Worm (Caenorhabditis elegans): ENCODE results near the gene fipr-14.

fipr-14 gene

DNA sequence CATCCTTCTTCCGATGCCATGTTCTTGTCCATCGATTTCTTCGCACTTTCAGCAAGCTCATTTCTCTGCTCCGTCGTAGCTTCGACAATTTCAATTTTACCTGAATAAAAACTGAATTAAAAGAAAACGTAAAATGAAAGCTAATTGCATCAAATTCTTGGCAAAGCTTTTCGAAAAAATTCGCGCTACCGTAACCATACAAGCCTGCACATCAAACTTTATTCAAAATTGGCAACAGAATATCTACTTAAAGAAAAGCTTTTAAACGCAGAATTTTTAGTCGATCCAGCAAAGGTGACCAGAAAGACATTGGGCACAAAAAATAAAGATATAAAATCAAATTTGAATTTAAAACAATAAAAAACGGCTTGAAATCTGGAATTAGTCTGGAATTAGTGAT lies 34.7 kb upstream of the fipr-14 start:
- TF ChIP-seq ama-1 (optimal IDR thresholded peaks at IDR 0.05) (no peak), ama-1 (GFP tag; optimal IDR thresholded peaks at IDR 0.05) (peak in 1 of 2 experiments; percentile 28), nhr-80 (tag; optimal IDR thresholded peaks at IDR 0.05) (no peak), ceh-100 (GFP tag; IDR thresholded peaks at IDR 0.05) (0 out of 2 replicates have a peak, but pooled peaks have one; percentile 15), dox-1 (GFP tag; IDR thresholded peaks at IDR 0.05) (peak; percentile 40), hmg-1.2 (GFP tag; IDR thresholded peaks at IDR 0.05) (peak; percentile 16; the same call in 1 of the 2 replicates), C17E4.6 (GFP tag; IDR thresholded peaks at IDR 0.05) (0 out of 2 replicates have a peak, but pooled peaks have one; percentile 46), F39B2.1 (GFP tag; IDR thresholded peaks at IDR 0.05) (0 out of 2 replicates have a peak, but pooled peaks have one; percentile 7), nfyb-1 (GFP tag; IDR thresholded peaks at IDR 0.05) (peak; percentile 18; the same call in 1 of the 2 replicates), madf-6 (GFP tag; IDR thresholded peaks at IDR 0.05) (peak; percentile 69), F37B4.10 (GFP tag; IDR thresholded peaks at IDR 0.05) (no peak), B0035.1 (tag; optimal IDR thresholded peaks at IDR 0.05) (no peak), rcor-1 (GFP tag; IDR thresholded peaks at IDR 0.05) (peak; percentile 31; the same call in 1 of the 2 replicates), egl-44 (GFP tag; IDR thresholded peaks at IDR 0.05) (0 out of 2 replicates have a peak, but pooled peaks have one; percentile 36), Y53G8AR.9 (GFP tag; conservative IDR thresholded peaks at IDR 0.05) (peak; percentile 73; the same call in 1 of the 2 replicates), tlf-1 (GFP tag; optimal IDR thresholded peaks at IDR 0.05) (no peak), F49E8.2 (tag; optimal IDR thresholded peaks at IDR 0.05; ENCODE audit: insufficient read depth) (peak; percentile 29), attf-3 (GFP tag; conservative IDR thresholded peaks at IDR 0.05) (peak; percentile 27; the same call in 1 of the 2 replicates), lsl-1 (GFP tag; optimal IDR thresholded peaks at IDR 0.05) (peak; percentile 57), lin-40 (tag; optimal IDR thresholded peaks at IDR 0.05) (no peak), D2030.7 (GFP tag; IDR thresholded peaks at IDR 0.05) (0 out of 2 replicates have a peak, but pooled peaks have one; percentile 12)

DNA sequence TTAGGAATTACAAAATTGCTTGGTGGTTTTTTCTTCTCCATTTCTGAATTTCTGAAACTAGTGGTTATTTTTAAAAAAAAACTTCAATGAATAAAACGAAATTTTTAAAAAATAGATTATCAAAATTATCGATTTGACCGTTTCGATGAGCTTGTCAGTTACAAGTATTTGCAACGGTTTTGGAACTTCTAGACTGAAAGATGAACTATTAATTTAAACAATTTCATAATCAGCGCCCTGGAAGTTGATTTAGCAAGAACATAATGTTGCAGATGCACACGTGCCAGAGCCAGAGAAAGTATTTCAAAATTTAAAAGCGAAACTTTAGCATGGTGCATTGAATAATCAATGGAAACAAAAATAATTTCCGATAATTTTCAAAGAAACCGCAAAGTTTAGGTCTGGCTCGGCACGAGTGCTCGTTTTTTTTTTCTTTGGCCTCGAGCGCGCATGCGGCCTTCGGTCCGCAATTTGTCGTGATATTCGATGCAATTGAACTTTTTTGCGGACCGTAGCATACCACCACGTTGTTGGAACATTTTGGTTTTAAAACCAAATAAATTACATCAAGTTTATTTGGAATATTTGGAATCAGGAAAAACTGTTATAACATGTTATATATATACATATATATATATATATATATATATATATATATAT lies 34.1 kb upstream of the fipr-14 start, which contains the start of gene T11G6.5:
Gene T11G6.5, minus strand, starts transcription at position 51 of the 660 bp plus-strand sequence.
- no peak for TF ChIP-seq Y56A3A.18 (GFP tag; IDR thresholded peaks at IDR 0.05)
- TF ChIP-seq hmg-1.2 (GFP tag; IDR thresholded peaks at IDR 0.05) = peak; percentile 24; the same call in 1 of the 2 replicates
- no peak for TF ChIP-seq hrde-1 (tag; optimal IDR thresholded peaks at IDR 0.05; ENCODE audit: borderline replicate concordance)
- TF ChIP-seq attf-5 (GFP tag; optimal IDR thresholded peaks at IDR 0.05) = peak; percentile 47
- TF ChIP-seq atf-7 (tag; optimal IDR thresholded peaks at IDR 0.05) = no peak
- peak; percentile 24; the same call in 1 of the 2 replicates for TF ChIP-seq mcd-1 (GFP tag; IDR thresholded peaks at IDR 0.05)
- no peak for TF ChIP-seq egrh-3 (GFP tag; IDR thresholded peaks at IDR 0.05)
- TF ChIP-seq cebp-1 (GFP tag; IDR thresholded peaks at IDR 0.05) = no peak
- no peak for TF ChIP-seq cebp-1 (tag; optimal IDR thresholded peaks at IDR 0.05)
- TF ChIP-seq dox-1 (GFP tag; IDR thresholded peaks at IDR 0.05) = 0 out of 2 replicates have a peak, but pooled peaks have one; percentile 28
- peak; percentile 44 for TF ChIP-seq F23B12.7 (tag; optimal IDR thresholded peaks at IDR 0.05; ENCODE audit: insufficient read depth)
- TF ChIP-seq nhr-90 (tag; optimal IDR thresholded peaks at IDR 0.05) = no peak
- no peak for TF ChIP-seq ztf-25 (GFP tag; IDR thresholded peaks at IDR 0.05)
- no peak for TF ChIP-seq snpc-4 (GFP tag; optimal IDR thresholded peaks at IDR 0.05)
- TF ChIP-seq snpc-4 (tag; optimal IDR thresholded peaks at IDR 0.05) = peak in 1 of 4 experiments; percentile 13
- TF ChIP-seq lsl-1 (GFP tag; optimal IDR thresholded peaks at IDR 0.05) = peak; percentile 50
- no peak for TF ChIP-seq K12H6.12 (tag; optimal IDR thresholded peaks at IDR 0.05)
- no peak for TF ChIP-seq madf-10 (tag; optimal IDR thresholded peaks at IDR 0.05)
- no peak for TF ChIP-seq snpc-3.4 (tag; optimal IDR thresholded peaks at IDR 0.05)
- TF ChIP-seq madf-3 (GFP tag; IDR thresholded peaks at IDR 0.05) = no peak
- TF ChIP-seq nhr-80 (tag; optimal IDR thresholded peaks at IDR 0.05) = peak; percentile 1
- no peak for TF ChIP-seq pbrm-1 (GFP tag; IDR thresholded peaks at IDR 0.05)
